Worm (Caenorhabditis elegans) whole organism, early embryonic: ENCODE results near the gene cyp-35B1.

Experiments
- B0310.2 ChIP-seq: sonication (generic microtip); optimal IDR thresholded peaks from 2 replicates; lab custom pipeline; 2016; ENCODE audit warnings: mild to moderate bottlenecking, missing genetic modification characterization, missing compliant biosample characterization
- ama-1 ChIP-seq: fragments of 150-350 bp; optimal IDR thresholded peaks from 2 replicates; lab custom pipeline; 2014
- scrt-1 ChIP-seq: fragments of 200-800 bp; sonication (Bioruptor generic); IDR thresholded peaks from 2 replicates; pipeline ENCODE4 v1.3.6; 2022; ENCODE audit warnings: missing genetic modification characterization, missing compliant biosample characterization
- tbx-11 ChIP-seq: fragments of 200-800 bp; sonication (Bioruptor generic); IDR thresholded peaks from 2 replicates; pipeline ENCODE4 v1.3.6; 2022; ENCODE audit warnings: missing genetic modification characterization, missing compliant biosample characterization
- tbx-37 ChIP-seq: fragments of 200-800 bp; sonication (Bioruptor generic); conservative IDR thresholded peaks from 2 replicates; pipeline ENCODE4 v1.3.6; 2022; ENCODE audit warnings: missing genetic modification reagents, missing genetic modification characterization, missing compliant biosample characterization

DNA sequence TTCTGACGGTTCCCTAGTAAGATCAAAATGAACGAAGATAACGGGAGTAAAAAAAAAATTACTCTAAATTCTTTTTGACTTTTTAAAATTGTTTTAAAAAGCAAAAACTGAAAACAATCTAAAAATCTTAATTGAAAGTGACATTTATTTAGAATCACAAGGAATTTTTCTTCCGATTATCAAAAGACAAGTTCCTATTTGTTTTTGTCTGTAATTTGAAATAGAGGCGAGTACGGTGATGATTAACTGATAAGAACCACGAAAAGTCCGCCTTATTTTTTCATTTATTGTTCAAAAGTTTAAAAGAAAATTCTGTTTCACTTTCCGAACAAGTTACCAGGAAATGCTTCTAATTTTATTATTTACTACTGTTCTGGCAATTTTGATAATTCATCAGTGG lies 10.9 kb downstream of the cyp-35B1 start, which contains the start of gene dach-1:
- no peak for TF ChIP-seq tbx-37
- TF ChIP-seq scrt-1 (GFP tag; lab: Robert Waterston, UW) = no peak
- TF ChIP-seq ama-1 = no peak
- no peak for TF ChIP-seq B0310.2
- no peak for TF ChIP-seq tbx-11 (GFP tag; lab: Robert Waterston, UW)
